Fruit fly (Drosophila melanogaster): ENCODE data around the gene ems.

DNA sequence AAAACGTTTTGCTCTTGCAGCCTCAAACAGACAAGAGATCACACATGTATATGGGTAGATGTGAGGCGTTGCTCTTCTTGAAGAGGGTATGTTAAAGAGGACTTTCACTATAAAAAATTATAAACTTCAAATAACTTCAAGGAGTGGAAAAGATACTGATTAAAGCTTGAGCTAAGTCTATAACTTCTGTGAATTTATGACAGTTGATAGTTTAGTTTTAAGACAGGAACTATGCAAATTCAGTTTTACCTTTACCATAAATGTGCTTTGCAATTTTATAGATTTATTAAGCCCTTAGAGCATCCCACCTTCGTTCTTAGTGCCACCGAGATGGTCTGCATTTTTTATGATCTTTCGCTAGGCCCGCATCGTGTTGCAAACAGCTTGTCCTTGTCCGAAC is 14.9 kb downstream of the ems start:
- no peak for TF ChIP-seq vri (GFP tag; optimal IDR thresholded peaks at IDR 0.05)
- TF ChIP-seq dac (GFP tag; optimal IDR thresholded peaks at IDR 0.05): no peak
- TF ChIP-seq OdsH (GFP tag; optimal IDR thresholded peaks at IDR 0.05): peak; percentile 28
- peak; percentile 48 for TF ChIP-seq svp (GFP tag)
